Worm (Caenorhabditis elegans) whole organism, late embryonic: ENCODE results near the gene F10E7.11.
"Not testable (repeated sequence)": the region's sequence is repeated elsewhere in the genome, so short reads cannot be mapped to it uniquely, and the experiment has no call there.

Experiments
- C08G9.2 ChIP-seq: sonication (generic microtip); optimal IDR thresholded peaks from 2 replicates; lab custom pipeline; 2016; ENCODE audit warnings: mild to moderate bottlenecking, missing genetic modification characterization, moderate library complexity, missing compliant biosample characterization
- F13H6.1 ChIP-seq: sonication (generic microtip); optimal IDR thresholded peaks from 2 replicates; lab custom pipeline; 2016; ENCODE audit warnings: missing genetic modification characterization, missing compliant biosample characterization
- K02D7.2 ChIP-seq: sonication (generic microtip); optimal IDR thresholded peaks from 2 replicates; lab custom pipeline; 2017; ENCODE audit warnings: mild to moderate bottlenecking, missing genetic modification characterization, missing compliant biosample characterization
- K09A11.1 ChIP-seq: sonication (generic microtip); optimal IDR thresholded peaks from 2 replicates; lab custom pipeline; 2017; ENCODE audit warnings: antibody characterized with exemption, mild to moderate bottlenecking, missing genetic modification characterization, missing compliant biosample characterization; ENCODE audit not compliant: insufficient read depth
- T23F11.4 ChIP-seq: fragments of 200-800 bp; sonication (Bioruptor generic); optimal IDR thresholded peaks from 2 replicates; lab custom pipeline; 2018; ENCODE audit warnings: mild to moderate bottlenecking, missing genetic modification characterization, missing compliant biosample characterization
- ahr-1 ChIP-seq: sonication (generic microtip); optimal IDR thresholded peaks from 2 replicates; lab custom pipeline; 2016; ENCODE audit warnings: missing genetic modification characterization, missing compliant biosample characterization
- ama-1 ChIP-seq: fragments of 150-350 bp; optimal IDR thresholded peaks from 2 replicates; lab custom pipeline; 2014
- ceh-18 ChIP-seq: sonication (generic microtip); optimal IDR thresholded peaks from 2 replicates; lab custom pipeline; 2016; ENCODE audit warnings: missing genetic modification characterization, missing compliant biosample characterization
- ceh-2 ChIP-seq: sonication (generic microtip); optimal IDR thresholded peaks from 2 replicates; lab custom pipeline; 2016; ENCODE audit warnings: missing genotype, missing genetic modification characterization, missing compliant biosample characterization
- ceh-22 ChIP-seq: sonication (generic microtip); optimal IDR thresholded peaks from 2 replicates; lab custom pipeline; 2017; ENCODE audit warnings: missing biosample characterization, missing genetic modification characterization
- ceh-31 ChIP-seq: sonication (generic microtip); optimal IDR thresholded peaks from 2 replicates; lab custom pipeline; 2016; ENCODE audit warnings: missing genetic modification characterization, missing compliant biosample characterization
- ceh-48 ChIP-seq: sonication (generic microtip); optimal IDR thresholded peaks from 2 replicates; lab custom pipeline; 2016; ENCODE audit warnings: missing genetic modification characterization, inconsistent platforms, missing compliant biosample characterization
- ceh-9 ChIP-seq: sonication (generic microtip); optimal IDR thresholded peaks from 2 replicates; lab custom pipeline; 2016; ENCODE audit warnings: mild to moderate bottlenecking, missing genetic modification characterization, inconsistent platforms, missing compliant biosample characterization
- dmd-4 ChIP-seq: sonication (generic microtip); optimal IDR thresholded peaks from 2 replicates; lab custom pipeline; 2016; ENCODE audit warnings: borderline replicate concordance, missing genetic modification characterization, missing compliant biosample characterization
- eyg-1 ChIP-seq: sonication (generic microtip); optimal IDR thresholded peaks from 2 replicates; lab custom pipeline; 2016; ENCODE audit warnings: missing genotype, missing genetic modification characterization, missing compliant biosample characterization
- fax-1 ChIP-seq: sonication (generic microtip); optimal IDR thresholded peaks from 2 replicates; lab custom pipeline; 2016; ENCODE audit warnings: missing genotype, missing genetic modification characterization, missing compliant biosample characterization
- fkh-10 ChIP-seq: fragments of 150-350 bp; optimal IDR thresholded peaks from 2 replicates; lab custom pipeline; 2014; ENCODE audit warnings: missing biosample characterization, missing genetic modification reagents, missing genetic modification characterization
- fkh-6 ChIP-seq: sonication (generic microtip); optimal IDR thresholded peaks from 2 replicates; lab custom pipeline; 2016; ENCODE audit warnings: missing genetic modification characterization, missing compliant biosample characterization
- gmeb-2 ChIP-seq: sonication (generic microtip); optimal IDR thresholded peaks from 2 replicates; lab custom pipeline; 2016; ENCODE audit warnings: missing genetic modification characterization, inconsistent platforms, missing compliant biosample characterization
- hlh-13 ChIP-seq: fragments of 200-800 bp; sonication (Bioruptor generic); optimal IDR thresholded peaks from 2 replicates; lab custom pipeline; 2018; ENCODE audit warnings: mild to moderate bottlenecking, missing genetic modification characterization, missing compliant biosample characterization
- hlh-15 ChIP-seq: sonication (generic microtip); optimal IDR thresholded peaks from 2 replicates; lab custom pipeline; 2016; ENCODE audit warnings: missing genetic modification characterization, missing compliant biosample characterization
- hlh-30 ChIP-seq: sonication (generic microtip); optimal IDR thresholded peaks from 2 replicates; lab custom pipeline; 2017; ENCODE audit warnings: antibody characterized with exemption, missing genetic modification characterization, missing compliant biosample characterization; ENCODE audit not compliant: insufficient read depth
- hlh-8 ChIP-seq: sonication (generic microtip); optimal IDR thresholded peaks from 2 replicates; lab custom pipeline; 2016; ENCODE audit warnings: missing genotype, missing genetic modification characterization, missing compliant biosample characterization
- madf-2 ChIP-seq: sonication (generic microtip); optimal IDR thresholded peaks from 2 replicates; lab custom pipeline; 2017; ENCODE audit warnings: missing genetic modification characterization, missing compliant biosample characterization
- mec-3 ChIP-seq: sonication (generic microtip); optimal IDR thresholded peaks from 2 replicates; lab custom pipeline; 2016; ENCODE audit warnings: borderline replicate concordance, missing genetic modification characterization, missing compliant biosample characterization
- nfya-1 ChIP-seq: sonication (generic microtip); optimal IDR thresholded peaks from 2 replicates; lab custom pipeline; 2017; ENCODE audit warnings: missing genetic modification characterization, mild to moderate bottlenecking, missing compliant biosample characterization, antibody characterized with exemption, moderate library complexity
- nhr-11 ChIP-seq: fragments of 150-350 bp; optimal IDR thresholded peaks from 2 replicates; lab custom pipeline; 2014; ENCODE audit warnings: missing biosample characterization, missing genetic modification characterization
- nhr-232 ChIP-seq: sonication (generic microtip); optimal IDR thresholded peaks from 2 replicates; lab custom pipeline; 2016; ENCODE audit warnings: missing genetic modification characterization, missing compliant biosample characterization
- odd-2 ChIP-seq: sonication (generic microtip); optimal IDR thresholded peaks from 2 replicates; lab custom pipeline; 2017; ENCODE audit warnings: antibody characterized with exemption, mild to moderate bottlenecking, missing genetic modification characterization, missing compliant biosample characterization
- pat-9 ChIP-seq: fragments of 200-800 bp; sonication (Bioruptor generic); optimal IDR thresholded peaks from 2 replicates; lab custom pipeline; 2018; ENCODE audit warnings: mild to moderate bottlenecking, missing genetic modification characterization, moderate library complexity, missing compliant biosample characterization
- pax-1 ChIP-seq: fragments of 150-350 bp; optimal IDR thresholded peaks from 2 replicates; lab custom pipeline; 2014; ENCODE audit warnings: missing biosample characterization, missing genetic modification characterization
- pqm-1 ChIP-seq: sonication (generic microtip); optimal IDR thresholded peaks from 2 replicates; lab custom pipeline; 2016; ENCODE audit warnings: missing genetic modification characterization, missing compliant biosample characterization
- ref-2 ChIP-seq: sonication (generic microtip); optimal IDR thresholded peaks from 2 replicates; lab custom pipeline; 2016; ENCODE audit warnings: missing genetic modification characterization, missing compliant biosample characterization
- sdc-2 ChIP-seq: sonication (generic microtip); optimal IDR thresholded peaks from 2 replicates; lab custom pipeline; 2016; ENCODE audit warnings: missing genotype, missing genetic modification characterization, missing compliant biosample characterization
- sox-2 ChIP-seq: fragments of 200-800 bp; sonication (Bioruptor generic); IDR thresholded peaks from 2 replicates; pipeline ENCODE4 v1.3.6; 2022; ENCODE audit warnings: missing genetic modification reagents, missing genetic modification characterization, missing compliant biosample characterization
- syd-9 ChIP-seq: sonication (generic microtip); optimal IDR thresholded peaks from 2 replicates; lab custom pipeline; 2016; ENCODE audit warnings: mild to moderate bottlenecking, missing genetic modification characterization, moderate library complexity, missing compliant biosample characterization
- tbx-2 ChIP-seq: sonication (generic microtip); optimal IDR thresholded peaks from 2 replicates; lab custom pipeline; 2016; ENCODE audit warnings: missing genetic modification characterization, missing compliant biosample characterization
- ttx-3 ChIP-seq: sonication (generic microtip); optimal IDR thresholded peaks from 2 replicates; lab custom pipeline; 2016; ENCODE audit warnings: missing genetic modification reagents, missing genetic modification characterization, missing compliant biosample characterization
- unc-42 ChIP-seq: sonication (generic microtip); optimal IDR thresholded peaks from 2 replicates; lab custom pipeline; 2016; ENCODE audit warnings: missing genotype, missing genetic modification characterization, missing compliant biosample characterization
- unc-86 ChIP-seq: sonication (generic microtip); optimal IDR thresholded peaks from 2 replicates; lab custom pipeline; 2016; ENCODE audit warnings: missing genetic modification characterization, missing compliant biosample characterization
- zip-5 ChIP-seq: sonication (generic microtip); optimal IDR thresholded peaks from 2 replicates; lab custom pipeline; 2016; ENCODE audit warnings: missing genetic modification characterization, missing compliant biosample characterization
- ztf-16 ChIP-seq: sonication (generic microtip); optimal IDR thresholded peaks from 2 replicates; lab custom pipeline; 2017; ENCODE audit warnings: missing genetic modification characterization, missing compliant biosample characterization

The F10E7.11 gene

ce11 chrII:7090085-7090484, 32.6 kb downstream of the F10E7.11 start:
- no peak for TF ChIP-seq F13H6.1 (tag; lab: Kevin White, UChicago)
- TF ChIP-seq unc-42 = peak; percentile 39

ce11 chrII:7084021-7084420, 38.7 kb downstream of the F10E7.11 start, which contains the start of the genes T02G5.14 and T02G5.15:
Gene T02G5.14 (plus strand): TSS chrII:7084321.
Gene T02G5.15 (plus strand): TSS chrII:7084321.
- not testable (repeated sequence) for TF ChIP-seq pax-1; T23F11.4; ama-1 (lab: Kevin White, UChicago)

ce11 chrII:7075564-7076228, 47.0 kb downstream of the F10E7.11 start, which contains the start of gene T02G5.7:
Gene T02G5.7 (plus strand): TSS chrII:7075614.
- TF ChIP-seq T23F11.4 (no peak), dmd-4 (tag; lab: Kevin White, UChicago) (no peak), fax-1 (tag; lab: Kevin White, UChicago) (no peak), tbx-2 (tag; lab: Kevin White, UChicago) (no peak), gmeb-2 (tag; lab: Kevin White, UChicago) (no peak)

ce11 chrII:7073537-7073913, 49.2 kb downstream of the F10E7.11 start, which contains the start of gene kat-1:
Gene kat-1 (plus strand): TSS chrII:7073814.
- TF ChIP-seq fax-1 (tag; lab: Kevin White, UChicago) (no peak), mec-3 (no peak), K02D7.2 (tag; lab: Kevin White, UChicago) (no peak), nhr-11 (tag; lab: Kevin White, UChicago) (no peak), K09A11.1 (no peak), ceh-48 (tag; lab: Kevin White, UChicago) (no peak), sdc-2 (tag; lab: Kevin White, UChicago) (no peak), ttx-3 (tag; lab: Kevin White, UChicago) (no peak), fkh-6 (no peak), sox-2 (GFP tag; lab: Robert Waterston, UW) (no peak), pqm-1 (tag; lab: Kevin White, UChicago) (no peak), hlh-13 (GFP tag; lab: Kevin White, UChicago) (no peak), madf-2 (tag; lab: Kevin White, UChicago) (no peak)

ce11 chrII:7072590-7073536, 49.8 kb downstream of the F10E7.11 start:
- peak; percentile 51 for TF ChIP-seq ceh-18
- TF ChIP-seq nfya-1 (tag; lab: Kevin White, UChicago) = peak; percentile 39
- TF ChIP-seq ztf-16 = peak; percentile 59
- TF ChIP-seq gmeb-2 (tag; lab: Kevin White, UChicago) = no peak
- TF ChIP-seq zip-5 (tag; lab: Kevin White, UChicago) = peak; percentile 89
- peak; percentile 17 for TF ChIP-seq hlh-15 (tag; lab: Kevin White, UChicago)
- TF ChIP-seq odd-2 (tag; lab: Kevin White, UChicago) = no peak
- TF ChIP-seq syd-9 = peak; percentile 51
- no peak for TF ChIP-seq ceh-22 (tag; lab: Kevin White, UChicago)
- no peak for TF ChIP-seq pax-1
- no peak for TF ChIP-seq eyg-1 (tag; lab: Kevin White, UChicago)
- TF ChIP-seq hlh-8 (tag; lab: Kevin White, UChicago) = peak; percentile 59
- TF ChIP-seq ceh-9 = no peak
- TF ChIP-seq ahr-1 = peak; percentile 69
- TF ChIP-seq F13H6.1 (tag; lab: Kevin White, UChicago) = peak; percentile 61
- TF ChIP-seq C08G9.2 (tag; lab: Kevin White, UChicago) = peak; percentile 87
- peak; percentile 84 for TF ChIP-seq ceh-2 (tag; lab: Kevin White, UChicago)
- no peak for TF ChIP-seq pat-9 (tag; lab: Kevin White, UChicago)
- TF ChIP-seq fkh-10 (GFP tag; lab: Kevin White, UChicago) = no peak
- no peak for TF ChIP-seq hlh-30
- TF ChIP-seq ref-2 (tag; lab: Kevin White, UChicago) = peak; percentile 68
- TF ChIP-seq hlh-13 (GFP tag; lab: Kevin White, UChicago) = no peak
- TF ChIP-seq ceh-31 = peak; percentile 97
- TF ChIP-seq unc-86 (tag; lab: Kevin White, UChicago) = peak; percentile 5
- TF ChIP-seq nhr-232 = no peak
- TF ChIP-seq dmd-4 (tag; lab: Kevin White, UChicago) = no peak
